Worm (Caenorhabditis elegans) whole organism, L1 larva: ENCODE results near the gene aakb-1.

Source experiments
- C04F5.9 ChIP-seq: sonication (generic microtip); optimal IDR thresholded peaks from 2 replicates; lab custom pipeline; 2016; ENCODE audit warnings: missing genetic modification characterization, missing compliant biosample characterization
- C34B4.2 ChIP-seq: sonication (generic microtip); optimal IDR thresholded peaks from 2 replicates; lab custom pipeline; 2017; ENCODE audit warnings: mild to moderate bottlenecking, missing genetic modification characterization, missing compliant biosample characterization
- F16B12.6 ChIP-seq: fragments of 150-350 bp; optimal IDR thresholded peaks from 2 replicates; lab custom pipeline; 2014; ENCODE audit warnings: missing biosample characterization, missing genetic modification characterization
- Y116A8C.19 ChIP-seq: sonication (generic microtip); optimal IDR thresholded peaks from 2 replicates; lab custom pipeline; 2016; ENCODE audit warnings: missing compliant biosample characterization, missing genetic modification characterization, borderline replicate concordance
- aha-1 ChIP-seq: fragments of 150-350 bp; optimal IDR thresholded peaks from 2 replicates; lab custom pipeline; 2014; ENCODE audit warnings: missing biosample characterization, missing genetic modification characterization
- aly-2 ChIP-seq: fragments of 150-350 bp; optimal IDR thresholded peaks from 2 replicates; lab custom pipeline; 2014; ENCODE audit warnings: missing biosample characterization, missing genetic modification characterization
- ama-1 ChIP-seq: fragments of 150-350 bp; optimal IDR thresholded peaks from 2 replicates; lab custom pipeline; 2014
- blmp-1 ChIP-seq: fragments of 150-350 bp; optimal IDR thresholded peaks from 2 replicates; lab custom pipeline; 2014; ENCODE audit warnings: missing biosample characterization, missing genetic modification characterization
- ceh-63 ChIP-seq: fragments of 200-800 bp; sonication (Bioruptor generic); optimal IDR thresholded peaks from 2 replicates; lab custom pipeline; 2018; ENCODE audit warnings: mild to moderate bottlenecking, missing genetic modification characterization, missing compliant biosample characterization
- ceh-90 ChIP-seq: sonication (generic microtip); optimal IDR thresholded peaks from 2 replicates; lab custom pipeline; 2016; ENCODE audit warnings: missing genetic modification characterization, missing compliant biosample characterization
- dpl-1 ChIP-seq, 3 experiments: fragments of 150-350 bp in 2 of 3; sonication (generic microtip) in 1 of 3; optimal IDR thresholded peaks; 2 replicates each; lab custom pipeline; 2014 to 2017; ENCODE audit warnings: missing biosample characterization in 3 of 3, missing genetic modification characterization in 3 of 3, missing genetic modification reagents in 3 of 3
- dsc-1 ChIP-seq: sonication (generic microtip); optimal IDR thresholded peaks from 2 replicates; lab custom pipeline; 2016; ENCODE audit warnings: mild to moderate bottlenecking, missing genetic modification characterization, missing compliant biosample characterization
- elt-3 ChIP-seq, 6 experiments: fragments of 150-350 bp in 1 of 6; sonication (generic microtip); optimal IDR thresholded peaks; 2 replicates each; lab custom pipeline; 2017 to 2018; ENCODE audit warnings: missing biosample characterization in 6 of 6, missing genetic modification characterization in 6 of 6, inconsistent platforms in 1 of 6
- ets-5 ChIP-seq: fragments of 200-800 bp; sonication (Bioruptor generic); IDR thresholded peaks from 2 replicates; pipeline ENCODE4 v1.3.6; 2022; ENCODE audit warnings: missing genetic modification characterization, missing compliant biosample characterization
- fkh-4 ChIP-seq: sonication (generic microtip); optimal IDR thresholded peaks from 2 replicates; lab custom pipeline; 2016; ENCODE audit warnings: missing compliant biosample characterization, missing genetic modification characterization, borderline replicate concordance
- fkh-8 ChIP-seq: sonication (generic microtip); optimal IDR thresholded peaks from 2 replicates; lab custom pipeline; 2016; ENCODE audit warnings: mild to moderate bottlenecking, missing genetic modification characterization, missing compliant biosample characterization
- grh-1 ChIP-seq: fragments of 200-800 bp; sonication (Bioruptor generic); IDR thresholded peaks from 2 replicates; pipeline ENCODE4 v1.3.6; 2022; ENCODE audit warnings: missing genetic modification reagents, missing genetic modification characterization, missing compliant biosample characterization
- hlh-17 ChIP-seq: fragments of 200-800 bp; sonication (Bioruptor generic); optimal IDR thresholded peaks from 2 replicates; lab custom pipeline; 2018; ENCODE audit warnings: missing genetic modification characterization, mild to moderate bottlenecking, missing compliant biosample characterization, moderate library complexity, borderline replicate concordance
- hlh-4 ChIP-seq: sonication (generic microtip); optimal IDR thresholded peaks from 2 replicates; lab custom pipeline; 2016; ENCODE audit warnings: mild to moderate bottlenecking, missing genetic modification characterization, missing compliant biosample characterization
- hpl-2 ChIP-seq: fragments of 150-350 bp; optimal IDR thresholded peaks from 2 replicates; lab custom pipeline; 2014; ENCODE audit warnings: missing biosample characterization, missing genetic modification reagents, missing genetic modification characterization
- irx-1 ChIP-seq: sonication (generic microtip); optimal IDR thresholded peaks from 2 replicates; lab custom pipeline; 2016; ENCODE audit warnings: missing genetic modification characterization, missing compliant biosample characterization
- isw-1 ChIP-seq: fragments of 200-800 bp; sonication (Bioruptor generic); IDR thresholded peaks from 2 replicates; pipeline ENCODE4 v1.3.6; 2022; ENCODE audit warnings: missing genetic modification characterization, missing compliant biosample characterization
- jun-1 ChIP-seq: fragments of 150-350 bp; optimal IDR thresholded peaks from 2 replicates; lab custom pipeline; 2014; ENCODE audit warnings: missing biosample characterization, missing genetic modification reagents, missing genetic modification characterization
- lin-13 ChIP-seq: fragments of 150-350 bp; optimal IDR thresholded peaks from 2 replicates; lab custom pipeline; 2014; ENCODE audit warnings: missing biosample characterization, missing genetic modification reagents, missing genetic modification characterization
- lin-15B ChIP-seq: fragments of 150-350 bp; sonication (generic microtip); optimal IDR thresholded peaks from 3 replicates; lab custom pipeline; 2014; ENCODE audit warnings: missing biosample characterization, missing genetic modification characterization
- lin-35 ChIP-seq, 2 experiments: fragments of 150-350 bp; optimal IDR thresholded peaks; 2 replicates each; lab custom pipeline; 2014; ENCODE audit warnings: missing biosample characterization in 2 of 2, missing genetic modification characterization in 2 of 2, missing genetic modification reagents in 2 of 2
- lir-3 ChIP-seq: sonication (generic microtip); optimal IDR thresholded peaks from 2 replicates; lab custom pipeline; 2016; ENCODE audit warnings: mild to moderate bottlenecking, missing genetic modification characterization, moderate library complexity, missing compliant biosample characterization; ENCODE audit not compliant: poor library complexity
- lsy-2 ChIP-seq, 2 experiments: fragments of 150-350 bp; optimal IDR thresholded peaks; 2 replicates each; lab custom pipeline; 2014; ENCODE audit warnings: missing biosample characterization in 2 of 2, missing genetic modification characterization in 2 of 2
- mdl-1 ChIP-seq, 2 experiments: fragments of 150-350 bp; optimal IDR thresholded peaks; 2 replicates each; lab custom pipeline; 2014 to 2017; ENCODE audit warnings: missing biosample characterization in 2 of 2, missing genetic modification characterization in 2 of 2, inconsistent platforms in 1 of 2
- mef-2 ChIP-seq: fragments of 150-350 bp; optimal IDR thresholded peaks from 2 replicates; lab custom pipeline; 2014; ENCODE audit warnings: missing biosample characterization, missing genetic modification characterization
- nhr-11 ChIP-seq: fragments of 150-350 bp; optimal IDR thresholded peaks from 2 replicates; lab custom pipeline; 2014; ENCODE audit warnings: missing biosample characterization, missing genetic modification characterization
- nhr-237 ChIP-seq: fragments of 150-350 bp; optimal IDR thresholded peaks from 2 replicates; lab custom pipeline; 2014; ENCODE audit warnings: missing biosample characterization, missing genetic modification characterization
- nhr-28 ChIP-seq: fragments of 150-350 bp; optimal IDR thresholded peaks from 2 replicates; lab custom pipeline; 2014; ENCODE audit warnings: missing biosample characterization, missing genetic modification characterization
- nhr-47 ChIP-seq: sonication (generic microtip); optimal IDR thresholded peaks from 2 replicates; lab custom pipeline; 2016; ENCODE audit warnings: mild to moderate bottlenecking, missing genetic modification characterization, moderate library complexity, missing compliant biosample characterization
- nhr-76 ChIP-seq: sonication (generic microtip); optimal IDR thresholded peaks from 2 replicates; lab custom pipeline; 2017; ENCODE audit warnings: missing biosample characterization, missing genetic modification characterization
- nhr-84 ChIP-seq: sonication (generic microtip); optimal IDR thresholded peaks from 2 replicates; lab custom pipeline; 2017; ENCODE audit warnings: missing biosample characterization, missing genetic modification characterization
- nhr-85 ChIP-seq: sonication (generic microtip); peaks from one replicate; lab custom pipeline; 2016; ENCODE audit warnings: missing genetic modification characterization, inconsistent platforms, missing compliant biosample characterization
- nhr-90 ChIP-seq: sonication (generic microtip); optimal IDR thresholded peaks from 2 replicates; lab custom pipeline; 2016; ENCODE audit warnings: mild to moderate bottlenecking, missing genetic modification characterization, missing compliant biosample characterization; ENCODE audit not compliant: poor library complexity
- skn-1 ChIP-seq: fragments of 150-350 bp; optimal IDR thresholded peaks from 2 replicates; lab custom pipeline; 2014; ENCODE audit warnings: missing biosample characterization, missing genetic modification characterization
- snu-23 ChIP-seq: sonication (generic microtip); optimal IDR thresholded peaks from 2 replicates; lab custom pipeline; 2016; ENCODE audit warnings: missing genetic modification characterization, missing compliant biosample characterization
- sox-4 ChIP-seq: sonication (generic microtip); optimal IDR thresholded peaks from 2 replicates; lab custom pipeline; 2016; ENCODE audit warnings: missing genetic modification characterization, missing compliant biosample characterization
- sptf-1 ChIP-seq: fragments of 150-350 bp; optimal IDR thresholded peaks from 2 replicates; lab custom pipeline; 2014; ENCODE audit warnings: missing biosample characterization, missing genetic modification characterization
- unc-130 ChIP-seq: fragments of 150-350 bp; optimal IDR thresholded peaks from 2 replicates; lab custom pipeline; 2017; ENCODE audit warnings: missing biosample characterization, missing genetic modification characterization, inconsistent platforms
- unc-86 ChIP-seq: sonication (generic microtip); optimal IDR thresholded peaks from 2 replicates; lab custom pipeline; 2016; ENCODE audit warnings: missing genetic modification characterization, missing compliant biosample characterization
- vab-15 ChIP-seq: sonication (generic microtip); optimal IDR thresholded peaks from 2 replicates; lab custom pipeline; 2017; ENCODE audit warnings: missing genotype, mild to moderate bottlenecking, missing genetic modification characterization, missing compliant biosample characterization
- zip-4 ChIP-seq: fragments of 200-800 bp; sonication (Bioruptor generic); optimal IDR thresholded peaks from 2 replicates; lab custom pipeline; 2018; ENCODE audit warnings: mild to moderate bottlenecking, missing genetic modification characterization, moderate library complexity, missing compliant biosample characterization
- ztf-11 ChIP-seq, 2 experiments: sonication (generic microtip); optimal IDR thresholded peaks; 2 replicates each; lab custom pipeline; 2016 to 2017; ENCODE audit warnings: missing genetic modification characterization in 2 of 2, missing biosample characterization in 1 of 2, missing compliant biosample characterization in 1 of 2
- ztf-4 ChIP-seq: fragments of 150-350 bp; optimal IDR thresholded peaks from 2 replicates; lab custom pipeline; 2014; ENCODE audit warnings: missing biosample characterization, missing genetic modification characterization

Gene aakb-1

DNA sequence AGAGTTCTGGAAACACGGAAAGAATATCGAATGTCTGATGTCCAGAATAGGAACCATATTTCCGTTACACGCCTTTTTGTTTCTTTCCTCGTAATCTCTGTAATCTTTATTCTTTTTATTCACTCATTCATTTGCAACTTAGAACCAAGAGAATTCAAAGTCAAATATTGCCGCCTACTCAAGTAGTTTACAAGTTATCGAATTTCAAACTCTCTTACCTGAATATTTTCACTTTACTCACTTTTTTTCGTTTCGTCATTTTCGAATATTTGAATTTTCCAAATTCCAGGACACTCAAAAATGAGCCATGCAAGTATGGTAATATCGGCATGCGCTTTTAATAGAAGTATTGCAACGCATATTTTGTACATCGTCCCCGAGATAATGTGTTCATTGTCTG, 31.2 kb upstream of the aakb-1 start, which contains the start of gene K11E4.6:
TSS of gene K11E4.6 (plus strand) at position 301 of the 400 bp plus-strand sequence.
- TF ChIP-seq hlh-4 (tag; lab: Kevin White, UChicago) (no peak), sptf-1 (tag; lab: Kevin White, UChicago) (no peak), aly-2 (tag; lab: Kevin White, UChicago) (no peak), F16B12.6 (no peak), zip-4 (GFP tag; lab: Kevin White, UChicago) (no peak), blmp-1 (tag; lab: Kevin White, UChicago) (no peak), skn-1 (tag; lab: Kevin White, UChicago) (no peak), dsc-1 (tag; lab: Kevin White, UChicago) (no peak), fkh-8 (tag; lab: Kevin White, UChicago) (no peak), aha-1 (tag; lab: Kevin White, UChicago) (no peak), vab-15 (tag; lab: Kevin White, UChicago) (no peak), ztf-11 (tag; optimal IDR thresholded peaks at IDR 0.05; lab: Kevin White, UChicago) (no peak), nhr-237 (no peak), lin-35 (GFP tag; optimal IDR thresholded peaks at IDR 0.05; lab: Kevin White, UChicago) (no peak), unc-86 (no peak), hpl-2 (GFP tag; lab: Kevin White, UChicago) (no peak)

DNA sequence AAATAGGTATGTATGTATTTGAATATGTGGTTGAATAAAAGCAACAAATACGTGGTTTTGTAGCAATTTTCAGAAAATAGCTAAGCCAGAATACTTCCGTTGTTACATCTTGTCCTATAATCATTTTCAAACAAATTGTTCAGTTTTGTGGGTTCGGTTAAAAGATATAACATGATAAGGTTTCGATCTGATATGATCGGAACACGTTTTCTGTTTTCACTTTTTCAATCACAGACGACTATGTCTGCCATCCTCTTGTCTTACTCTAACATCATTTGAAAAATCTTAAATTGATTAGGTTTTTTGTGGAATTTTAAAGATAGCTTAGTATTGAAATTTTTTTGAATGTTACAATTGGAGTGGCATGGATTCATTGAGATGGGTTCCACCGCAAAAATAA, 29.3 kb upstream of the aakb-1 start:
- TF ChIP-seq hlh-4 (tag; lab: Kevin White, UChicago) = no peak
- TF ChIP-seq F16B12.6 = no peak
- peak; percentile 66 for TF ChIP-seq blmp-1 (tag; lab: Kevin White, UChicago)
- TF ChIP-seq sptf-1 (tag; lab: Kevin White, UChicago) = no peak
- peak in 1 of 6 experiments; percentile 19 for TF ChIP-seq elt-3 (tag; optimal IDR thresholded peaks at IDR 0.05; lab: Kevin White, UChicago)
- TF ChIP-seq snu-23 (GFP tag; lab: Kevin White, UChicago) = no peak
- TF ChIP-seq hlh-17 (GFP tag; lab: Kevin White, UChicago) = no peak
- TF ChIP-seq nhr-85 (tag; lab: Kevin White, UChicago) = no peak
- no peak for TF ChIP-seq nhr-28 (tag; lab: Kevin White, UChicago)
- TF ChIP-seq Y116A8C.19 (tag; lab: Kevin White, UChicago) = no peak
- TF ChIP-seq lin-15B = no peak
- TF ChIP-seq irx-1 (tag; lab: Kevin White, UChicago) = no peak

DNA sequence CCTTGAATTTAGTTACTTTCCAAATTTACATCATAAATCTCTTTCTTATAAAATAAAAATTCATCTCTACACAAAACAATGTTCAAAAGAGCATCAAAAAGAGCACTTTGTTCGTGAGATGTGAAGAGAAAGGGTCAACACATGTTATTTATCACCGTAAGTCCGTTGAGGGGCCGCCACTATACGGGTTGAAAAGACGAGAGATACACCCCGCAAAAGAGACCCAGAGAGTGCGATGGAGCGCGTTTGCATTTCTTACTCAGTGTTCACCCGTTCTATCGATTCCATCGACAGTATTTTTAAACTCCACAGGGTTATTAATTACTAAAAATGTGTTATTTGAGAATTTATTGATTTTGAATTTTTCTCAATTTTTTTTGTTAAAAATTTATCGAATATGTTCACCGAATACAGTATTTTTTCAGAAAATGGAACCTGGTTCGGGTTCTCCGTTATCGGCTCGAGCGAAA, 28.7 kb upstream of the aakb-1 start, which contains the start of gene pix-1:
TSS of gene pix-1 (plus strand) at position 420 of the 470 bp plus-strand sequence.
- no peak for TF ChIP-seq ztf-4 (tag; lab: Kevin White, UChicago)
- TF ChIP-seq lsy-2 (tag; optimal IDR thresholded peaks at IDR 0.05; lab: Kevin White, UChicago) = peak; percentile 59 to 69
- no peak for TF ChIP-seq ets-5
- no peak for TF ChIP-seq sptf-1 (tag; lab: Kevin White, UChicago)
- TF ChIP-seq jun-1 (tag; lab: Kevin White, UChicago) = peak; percentile 26
- peak; percentile 18 for TF ChIP-seq lin-15B
- no peak for TF ChIP-seq lin-13 (GFP tag; lab: Kevin White, UChicago)
- TF ChIP-seq ztf-11 (tag; optimal IDR thresholded peaks at IDR 0.05; lab: Kevin White, UChicago) = no peak
- TF ChIP-seq isw-1 (GFP tag; lab: Robert Waterston, UW) = peak; percentile 22; the same call in 1 of the 2 replicates
- TF ChIP-seq Y116A8C.19 (tag; lab: Kevin White, UChicago) = no peak
- peak in 1 of 2 experiments; percentile 55 for TF ChIP-seq mdl-1 (tag; optimal IDR thresholded peaks at IDR 0.05; lab: Kevin White, UChicago)
- no peak for TF ChIP-seq C04F5.9
- no peak for TF ChIP-seq mef-2
- TF ChIP-seq ceh-90 (tag; lab: Kevin White, UChicago) = no peak
- no peak for TF ChIP-seq nhr-11 (tag; lab: Kevin White, UChicago)
- TF ChIP-seq fkh-4 (tag; lab: Kevin White, UChicago) = peak; percentile 19
- peak; percentile 47 for TF ChIP-seq nhr-90
- TF ChIP-seq nhr-237 = no peak
- peak; percentile 15 to 42 (median 22) for TF ChIP-seq dpl-1 (GFP tag; optimal IDR thresholded peaks at IDR 0.05; lab: Kevin White, UChicago)
- peak; percentile 2 for TF ChIP-seq lir-3
- TF ChIP-seq ceh-63 = no peak
- TF ChIP-seq grh-1 (GFP tag; lab: Robert Waterston, UW) = no peak
- TF ChIP-seq unc-130 = peak; percentile 83
- TF ChIP-seq nhr-47 = peak; percentile 65
- TF ChIP-seq C34B4.2 (tag; lab: Kevin White, UChicago) = no peak
- TF ChIP-seq nhr-85 (tag; lab: Kevin White, UChicago) = peak; percentile 12
- TF ChIP-seq ama-1 (lab: Kevin White, UChicago) = no peak
- no peak for TF ChIP-seq nhr-84
- TF ChIP-seq nhr-76 = no peak
- no peak for TF ChIP-seq sox-4 (tag; lab: Kevin White, UChicago)
- TF ChIP-seq nhr-28 (tag; lab: Kevin White, UChicago) = no peak
